Worm (Caenorhabditis elegans) whole organism, mixed stage, embryonic: ENCODE data around the gene D1025.1.

Experiments used
- ceh-83 ChIP-seq: fragments of 200-800 bp; sonication (Bioruptor generic); optimal IDR thresholded peaks from 2 replicates; lab custom pipeline; 2018; ENCODE audit warnings: mild to moderate bottlenecking, missing genetic modification characterization, missing compliant biosample characterization
- elt-3 ChIP-seq: fragments of 150-350 bp; optimal IDR thresholded peaks from 2 replicates; lab custom pipeline; 2014; ENCODE audit warnings: missing biosample characterization, missing genetic modification characterization
- lin-13 ChIP-seq: fragments of 150-350 bp; optimal IDR thresholded peaks from 2 replicates; lab custom pipeline; 2014; ENCODE audit warnings: missing biosample characterization, missing genetic modification characterization
- lin-32 ChIP-seq: fragments of 200-800 bp; sonication (Bioruptor generic); optimal IDR thresholded peaks from 2 replicates; lab custom pipeline; 2018; ENCODE audit warnings: mild to moderate bottlenecking, missing genetic modification characterization, missing compliant biosample characterization
- mep-1 ChIP-seq: fragments of 150-350 bp; optimal IDR thresholded peaks from 2 replicates; lab custom pipeline; 2017; ENCODE audit warnings: missing biosample characterization, missing genetic modification reagents, missing genetic modification characterization, inconsistent platforms
- nhr-12 ChIP-seq: fragments of 150-350 bp; optimal IDR thresholded peaks from 2 replicates; lab custom pipeline; 2014; ENCODE audit warnings: missing biosample characterization, missing genetic modification characterization
- nhr-76 ChIP-seq: sonication (generic microtip); optimal IDR thresholded peaks from 2 replicates; lab custom pipeline; 2017; ENCODE audit warnings: missing biosample characterization, missing genetic modification characterization
- pha-4 ChIP-seq: fragments of 150-350 bp; optimal IDR thresholded peaks from 2 replicates; lab custom pipeline; 2018; ENCODE audit warnings: missing biosample characterization, missing genetic modification reagents, missing genetic modification characterization
- sem-2 ChIP-seq: fragments of 200-800 bp; sonication (Bioruptor generic); optimal IDR thresholded peaks from 2 replicates; lab custom pipeline; 2018; ENCODE audit warnings: mild to moderate bottlenecking, missing genetic modification characterization, missing compliant biosample characterization
- snpc-4 ChIP-seq: fragments of 150-350 bp; optimal IDR thresholded peaks from 2 replicates; lab custom pipeline; 2014; ENCODE audit warnings: missing biosample characterization, missing genetic modification characterization
- unc-39 ChIP-seq: fragments of 150-350 bp; optimal IDR thresholded peaks from 2 replicates; lab custom pipeline; 2014; ENCODE audit warnings: missing biosample characterization, missing genetic modification characterization

DNA sequence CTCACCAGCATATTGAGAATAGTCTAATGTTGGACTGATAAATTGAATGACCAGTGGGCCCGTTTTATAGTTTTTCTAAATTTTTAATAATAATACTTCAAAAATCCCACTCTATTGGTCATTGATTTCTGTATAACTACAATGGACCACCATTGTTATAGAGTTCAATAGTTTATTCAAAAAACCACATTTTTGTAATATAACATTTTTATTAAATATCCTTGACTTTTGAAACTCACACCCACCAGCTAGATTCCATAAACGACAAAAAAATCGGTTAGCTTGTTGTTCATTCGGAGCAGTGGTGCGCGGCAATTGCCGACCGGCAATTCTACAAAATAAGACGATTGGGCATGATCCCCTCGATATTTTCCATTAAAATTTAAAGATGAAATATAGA, 7.0 kb downstream of the D1025.1 start, which contains the start of gene nspc-18:
- no peak for TF ChIP-seq snpc-4 (tag; lab: Kevin White, UChicago)
- no peak for TF ChIP-seq nhr-76
- no peak for TF ChIP-seq mep-1 (tag; lab: Kevin White, UChicago)
- no peak for TF ChIP-seq ceh-83 (GFP tag; lab: Kevin White, UChicago)
- TF ChIP-seq sem-2, result no peak
- no peak for TF ChIP-seq elt-3
- no peak for TF ChIP-seq pha-4 (tag; lab: Kevin White, UChicago)
- TF ChIP-seq nhr-12, result no peak
- no peak for TF ChIP-seq unc-39 (tag; lab: Kevin White, UChicago)
- no peak for TF ChIP-seq lin-32 (GFP tag; lab: Kevin White, UChicago)
- no peak for TF ChIP-seq lin-13 (tag; lab: Kevin White, UChicago)
